Worm (Caenorhabditis elegans) whole organism, late embryonic: ENCODE results near the gene C52B9.4.

Experiments
- ama-1 ChIP-seq: fragments of 150-350 bp; optimal IDR thresholded peaks from 2 replicates; lab custom pipeline; 2014
- ceh-31 ChIP-seq: sonication (generic microtip); optimal IDR thresholded peaks from 2 replicates; lab custom pipeline; 2016; ENCODE audit warnings: missing genetic modification characterization, missing compliant biosample characterization
- ceh-45 ChIP-seq: fragments of 200-800 bp; sonication (Bioruptor generic); IDR thresholded peaks from 2 replicates; pipeline ENCODE4 v1.3.6; 2022; ENCODE audit warnings: missing genetic modification reagents, missing genetic modification characterization, missing compliant biosample characterization
- hlh-8 ChIP-seq: sonication (generic microtip); optimal IDR thresholded peaks from 2 replicates; lab custom pipeline; 2016; ENCODE audit warnings: missing genotype, missing genetic modification characterization, missing compliant biosample characterization
- pag-3 ChIP-seq: sonication (generic microtip); optimal IDR thresholded peaks from 2 replicates; lab custom pipeline; 2016; ENCODE audit warnings: missing compliant biosample characterization, missing genetic modification characterization, borderline replicate concordance
- pros-1 ChIP-seq: fragments of 150-350 bp; optimal IDR thresholded peaks from 2 replicates; lab custom pipeline; 2014; ENCODE audit warnings: missing biosample characterization, missing genetic modification reagents, missing genetic modification characterization

ce11 chrX:4274116-4274515 is 13.7 kb downstream of the C52B9.4 start, which contains the start of gene mec-18:
- TF ChIP-seq ama-1 (no peak), ceh-31 (tag; lab: Kevin White, UChicago) (no peak), ceh-45 (GFP tag; lab: Robert Waterston, UW) (no peak), pag-3 (tag; lab: Kevin White, UChicago) (no peak), hlh-8 (tag; lab: Kevin White, UChicago) (no peak), pros-1 (tag; lab: Kevin White, UChicago) (no peak)
